Worm (Caenorhabditis elegans) whole organism, early embryonic: ENCODE results near the gene sym-1.
A peak's percentile ranks its signal among the peaks of the same experiment; 100 is the strongest.

ENCODE experiments used
- B0310.2 ChIP-seq: sonication (generic microtip); optimal IDR thresholded peaks from 2 replicates; lab custom pipeline; 2016; ENCODE audit warnings: mild to moderate bottlenecking, missing genetic modification characterization, missing compliant biosample characterization
- F13C5.2 ChIP-seq: sonication (generic microtip); optimal IDR thresholded peaks from 2 replicates; lab custom pipeline; 2017; ENCODE audit warnings: mild to moderate bottlenecking, missing genetic modification characterization, inconsistent platforms, missing compliant biosample characterization
- aly-1 ChIP-seq: sonication (generic microtip); optimal IDR thresholded peaks from 2 replicates; lab custom pipeline; 2016; ENCODE audit warnings: missing genetic modification characterization, missing compliant biosample characterization
- ama-1 ChIP-seq: fragments of 150-350 bp; optimal IDR thresholded peaks from 2 replicates; lab custom pipeline; 2014
- ceh-13 ChIP-seq: fragments of 200-800 bp; sonication (Bioruptor generic); optimal IDR thresholded peaks from 2 replicates; lab custom pipeline; 2018; ENCODE audit warnings: mild to moderate bottlenecking, missing genetic modification characterization, missing compliant biosample characterization
- ceh-36 ChIP-seq: sonication (generic microtip); optimal IDR thresholded peaks from 2 replicates; lab custom pipeline; 2016; ENCODE audit warnings: missing genetic modification characterization, inconsistent platforms, missing compliant biosample characterization
- ets-7 ChIP-seq: sonication (generic microtip); optimal IDR thresholded peaks from 2 replicates; lab custom pipeline; 2016; ENCODE audit warnings: missing genotype, missing genetic modification characterization, missing compliant biosample characterization
- flt-1 ChIP-seq: fragments of 200-800 bp; sonication (Bioruptor generic); IDR thresholded peaks from 2 replicates; pipeline ENCODE4 v1.3.6; 2022; ENCODE audit warnings: missing genetic modification characterization, missing compliant biosample characterization
- hmbx-1 ChIP-seq: sonication (generic microtip); optimal IDR thresholded peaks from 2 replicates; lab custom pipeline; 2016; ENCODE audit warnings: mild to moderate bottlenecking, missing genetic modification characterization, missing compliant biosample characterization
- hmg-4 ChIP-seq: fragments of 200-800 bp; sonication (Bioruptor generic); optimal IDR thresholded peaks from 2 replicates; lab custom pipeline; 2018; ENCODE audit warnings: mild to moderate bottlenecking, missing genetic modification characterization, missing compliant biosample characterization
- hnd-1 ChIP-seq: sonication (generic microtip); optimal IDR thresholded peaks from 2 replicates; lab custom pipeline; 2016; ENCODE audit warnings: missing genetic modification characterization, missing compliant biosample characterization
- pes-1 ChIP-seq: fragments of 200-800 bp; sonication (Bioruptor generic); IDR thresholded peaks from 2 replicates; pipeline ENCODE4 v1.3.6; 2022; ENCODE audit warnings: missing genetic modification reagents, missing genetic modification characterization, missing compliant biosample characterization
- scrt-1 ChIP-seq: fragments of 200-800 bp; sonication (Bioruptor generic); IDR thresholded peaks from 2 replicates; pipeline ENCODE4 v1.3.6; 2022; ENCODE audit warnings: missing genetic modification characterization, missing compliant biosample characterization
- sea-1 ChIP-seq: fragments of 200-800 bp; sonication (Bioruptor generic); conservative IDR thresholded peaks from 2 replicates; pipeline ENCODE4 v1.3.6; 2022; ENCODE audit warnings: missing genetic modification characterization, missing compliant biosample characterization
- tbx-11 ChIP-seq: fragments of 200-800 bp; sonication (Bioruptor generic); IDR thresholded peaks from 2 replicates; pipeline ENCODE4 v1.3.6; 2022; ENCODE audit warnings: missing genetic modification characterization, missing compliant biosample characterization
- tbx-37 ChIP-seq: fragments of 200-800 bp; sonication (Bioruptor generic); conservative IDR thresholded peaks from 2 replicates; pipeline ENCODE4 v1.3.6; 2022; ENCODE audit warnings: missing genetic modification reagents, missing genetic modification characterization, missing compliant biosample characterization
- tra-4 ChIP-seq: sonication (generic microtip); optimal IDR thresholded peaks from 2 replicates; lab custom pipeline; 2017; ENCODE audit warnings: missing genetic modification characterization, missing compliant biosample characterization

Gene sym-1

DNA sequence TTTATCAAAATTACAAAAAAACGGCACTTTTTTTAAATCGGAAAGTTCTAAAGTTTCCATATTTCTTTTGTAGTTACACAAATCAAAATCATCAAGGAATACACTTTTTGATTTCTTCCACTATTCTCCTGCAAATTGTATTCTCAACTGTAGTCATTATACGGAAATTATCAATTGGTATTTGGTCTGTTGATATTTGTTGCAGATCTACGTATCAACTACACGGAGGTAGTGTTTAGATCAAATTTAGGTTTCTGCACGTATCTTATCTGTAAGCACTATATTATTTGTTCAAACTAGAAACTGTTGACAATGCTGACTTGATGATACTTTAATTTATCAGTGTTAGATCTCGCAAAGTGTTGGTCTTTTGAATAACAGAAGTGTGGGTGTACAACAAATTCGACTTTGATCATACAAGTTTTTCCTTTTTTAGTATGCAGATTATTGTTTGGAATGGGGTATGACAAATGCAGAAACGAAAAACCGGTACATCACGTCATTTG lies 13.1 kb upstream of the sym-1 start:
- TF ChIP-seq hmbx-1 (tag; lab: Kevin White, UChicago) = no peak
- TF ChIP-seq hnd-1 (tag; lab: Kevin White, UChicago) = no peak
- TF ChIP-seq tbx-11 (GFP tag; lab: Robert Waterston, UW) = no peak
- no peak for TF ChIP-seq scrt-1
- TF ChIP-seq ceh-13 (GFP tag; lab: Kevin White, UChicago) = no peak
- no peak for TF ChIP-seq pes-1 (GFP tag; lab: Robert Waterston, UW)
- TF ChIP-seq hmg-4 (GFP tag; lab: Kevin White, UChicago) = no peak
- no peak for TF ChIP-seq ceh-36 (tag; lab: Kevin White, UChicago)
- no peak for TF ChIP-seq F13C5.2
- TF ChIP-seq flt-1 (GFP tag; lab: Robert Waterston, UW) = no peak
- TF ChIP-seq ama-1 (lab: Kevin White, UChicago) = no peak
- TF ChIP-seq sea-1 (GFP tag; lab: Robert Waterston, UW) = no peak
- no peak for TF ChIP-seq tra-4
- no peak for TF ChIP-seq ets-7 (tag; lab: Kevin White, UChicago)
- no peak for TF ChIP-seq B0310.2 (tag; lab: Kevin White, UChicago)
- no peak for TF ChIP-seq aly-1

- TF ChIP-seq hnd-1 (tag; lab: Kevin White, UChicago) (no peak), tbx-11 (GFP tag; lab: Robert Waterston, UW) (no peak), hmbx-1 (tag; lab: Kevin White, UChicago) (no peak), F13C5.2 (no peak), hmg-4 (GFP tag; lab: Kevin White, UChicago) (no peak), sea-1 (GFP tag; lab: Robert Waterston, UW) (no peak), tbx-37 (GFP tag; lab: Robert Waterston, UW) (no peak), aly-1 (no peak), flt-1 (GFP tag; lab: Robert Waterston, UW) (no peak), tra-4 (no peak), ceh-13 (GFP tag; lab: Kevin White, UChicago) (no peak), ama-1 (lab: Kevin White, UChicago) (no peak), pes-1 (GFP tag; lab: Robert Waterston, UW) (no peak), B0310.2 (tag; lab: Kevin White, UChicago) (no peak), scrt-1 (no peak), ets-7 (tag; lab: Kevin White, UChicago) (no peak), ceh-36 (tag; lab: Kevin White, UChicago) (no peak)
Measured at ce11 chrX:14571277-14571676, 10.1 kb upstream of the sym-1 start.

DNA sequence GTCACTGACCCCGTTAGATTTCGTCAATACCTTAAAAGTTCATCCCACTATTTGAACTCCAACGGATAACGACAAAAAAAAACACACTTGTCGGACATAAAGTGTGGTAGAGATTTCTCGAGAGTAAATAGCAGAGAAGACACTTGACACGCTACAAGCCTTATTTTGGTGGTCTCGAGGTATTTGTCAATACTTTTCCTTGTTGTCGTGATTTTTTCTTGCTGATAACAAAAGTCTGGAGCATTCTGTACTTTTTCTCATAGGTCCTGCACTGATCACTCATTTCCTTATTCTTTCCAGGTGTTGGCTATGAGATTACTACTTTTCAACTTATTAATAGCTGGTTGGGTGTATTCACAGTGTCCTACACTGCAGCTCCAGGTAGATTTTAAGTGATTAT lies 9.0 kb upstream of the sym-1 start, which contains the start of gene lron-1:
lron-1 (plus strand) TSS at position 301 of the 400 bp plus-strand sequence.
- TF ChIP-seq hnd-1 (tag; lab: Kevin White, UChicago) = no peak
- TF ChIP-seq ama-1 (lab: Kevin White, UChicago) = no peak
- TF ChIP-seq B0310.2 (tag; lab: Kevin White, UChicago) = no peak
- TF ChIP-seq flt-1 (GFP tag; lab: Robert Waterston, UW) = no peak
- TF ChIP-seq pes-1 (GFP tag; lab: Robert Waterston, UW) = no peak
- no peak for TF ChIP-seq ets-7 (tag; lab: Kevin White, UChicago)
- no peak for TF ChIP-seq tra-4
- no peak for TF ChIP-seq hmg-4 (GFP tag; lab: Kevin White, UChicago)
- no peak for TF ChIP-seq scrt-1
- TF ChIP-seq tbx-37 (GFP tag; lab: Robert Waterston, UW) = no peak
- no peak for TF ChIP-seq aly-1
- TF ChIP-seq tbx-11 (GFP tag; lab: Robert Waterston, UW) = no peak
- TF ChIP-seq hmbx-1 (tag; lab: Kevin White, UChicago) = no peak
- no peak for TF ChIP-seq ceh-36 (tag; lab: Kevin White, UChicago)
- TF ChIP-seq F13C5.2 = no peak

DNA sequence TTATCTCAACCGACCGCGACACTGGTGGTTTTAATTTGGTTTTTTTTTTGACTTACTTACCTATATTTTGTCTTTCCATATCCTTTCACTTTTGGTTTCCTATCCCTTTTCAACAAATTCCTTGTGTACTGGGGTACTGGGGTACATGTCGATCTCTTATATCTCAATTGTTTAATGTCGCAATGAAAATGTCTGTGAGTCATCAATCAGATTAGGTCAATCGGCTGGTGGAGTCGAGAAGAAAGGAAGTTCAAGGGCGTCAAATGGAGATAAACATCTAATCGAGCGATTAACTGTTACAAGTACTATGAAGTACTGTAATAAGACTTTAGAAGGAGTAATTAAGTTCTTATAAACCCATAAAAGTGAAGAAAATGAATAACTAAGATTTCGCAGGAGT lies 5.5 kb upstream of the sym-1 start:
- TF ChIP-seq B0310.2 (tag; lab: Kevin White, UChicago) (no peak), ceh-36 (tag; lab: Kevin White, UChicago) (no peak), tra-4 (no peak), flt-1 (GFP tag; lab: Robert Waterston, UW) (no peak), hnd-1 (tag; lab: Kevin White, UChicago) (no peak)

DNA sequence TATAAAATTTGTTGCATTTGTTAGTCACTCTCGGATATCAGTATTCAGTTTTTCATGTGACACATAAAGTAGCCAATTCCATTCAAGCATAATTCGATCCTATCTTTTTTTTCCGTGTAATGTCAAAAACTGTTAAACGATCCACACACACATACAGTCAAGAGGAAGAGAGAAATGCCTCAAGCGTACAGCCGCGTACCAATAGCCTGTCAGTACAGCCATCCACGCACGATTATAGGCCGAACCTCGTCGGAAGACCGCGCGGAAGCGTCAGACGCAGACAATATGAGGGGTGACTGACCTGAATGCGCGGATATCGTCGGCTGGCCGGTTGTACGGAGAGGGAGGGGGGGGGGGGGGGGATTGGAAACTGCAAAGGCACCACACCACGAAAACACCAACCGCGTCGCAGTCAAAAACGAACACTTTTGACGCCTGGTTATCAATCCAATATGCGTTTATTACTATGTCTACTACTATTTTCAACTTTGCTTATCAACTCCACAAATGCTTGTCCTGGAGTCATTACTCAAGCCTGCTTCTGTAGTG lies 3.8 kb upstream of the sym-1 start, which contains the start of gene let-4:
let-4 (plus strand) TSS at position 357 of the 549 bp plus-strand sequence.
- TF ChIP-seq hmg-4 (GFP tag; lab: Kevin White, UChicago) (peak; percentile 85), ceh-36 (tag; lab: Kevin White, UChicago) (peak; percentile 14), scrt-1 (no peak)

DNA sequence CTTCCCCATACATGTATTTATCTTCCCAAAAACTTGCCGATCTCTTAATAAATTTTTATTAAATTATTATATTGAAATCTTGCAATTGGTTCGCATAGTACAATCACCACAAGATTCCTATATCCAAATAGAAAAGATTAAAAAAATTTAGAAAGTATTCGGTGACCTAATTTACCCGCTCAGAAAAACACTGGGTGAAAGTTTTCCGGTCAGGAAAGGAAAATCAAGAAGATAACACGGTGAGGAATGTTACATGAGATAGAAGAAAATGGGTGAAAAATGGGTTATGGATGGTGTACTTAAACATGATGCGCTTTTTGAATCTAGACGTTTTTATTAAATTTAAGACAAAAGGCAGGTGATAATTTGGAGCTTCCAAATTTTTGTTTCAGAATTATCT lies 569 bp upstream of the sym-1 start:
- no peak for TF ChIP-seq aly-1
- TF ChIP-seq hmg-4 (GFP tag; lab: Kevin White, UChicago) = no peak
- no peak for TF ChIP-seq ama-1 (lab: Kevin White, UChicago)
- TF ChIP-seq B0310.2 (tag; lab: Kevin White, UChicago) = no peak
- TF ChIP-seq sea-1 (GFP tag; lab: Robert Waterston, UW) = no peak
- TF ChIP-seq tra-4 = no peak
- no peak for TF ChIP-seq scrt-1
- TF ChIP-seq ets-7 (tag; lab: Kevin White, UChicago) = no peak
- no peak for TF ChIP-seq ceh-36 (tag; lab: Kevin White, UChicago)
- TF ChIP-seq hnd-1 (tag; lab: Kevin White, UChicago) = no peak
- TF ChIP-seq F13C5.2 = no peak
- TF ChIP-seq tbx-11 (GFP tag; lab: Robert Waterston, UW) = no peak
- no peak for TF ChIP-seq hmbx-1 (tag; lab: Kevin White, UChicago)
- no peak for TF ChIP-seq pes-1 (GFP tag; lab: Robert Waterston, UW)
- TF ChIP-seq tbx-37 (GFP tag; lab: Robert Waterston, UW) = no peak
- no peak for TF ChIP-seq flt-1 (GFP tag; lab: Robert Waterston, UW)
- no peak for TF ChIP-seq ceh-13 (GFP tag; lab: Kevin White, UChicago)

DNA sequence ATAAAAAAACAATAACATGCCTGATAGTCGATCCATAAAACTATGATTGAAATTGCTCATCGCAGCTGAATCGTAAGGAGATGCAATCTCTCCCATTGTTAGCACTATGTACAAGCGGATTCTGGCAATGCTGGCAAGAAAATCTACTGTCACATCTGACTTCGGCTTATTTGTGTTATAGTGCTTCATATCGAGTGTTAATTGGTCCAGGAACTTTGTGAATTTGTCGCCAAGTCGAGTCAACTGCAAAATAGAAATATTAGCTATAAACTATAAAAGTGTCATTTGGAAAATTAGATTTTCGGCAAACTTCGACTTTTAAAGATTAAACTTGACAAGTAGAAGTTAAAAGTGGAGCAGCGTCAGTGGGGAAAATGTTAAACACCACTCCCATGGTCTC lies 2.9 kb downstream of the sym-1 start:
- TF ChIP-seq tra-4 (no peak), F13C5.2 (no peak), pes-1 (GFP tag; lab: Robert Waterston, UW) (no peak), hnd-1 (tag; lab: Kevin White, UChicago) (no peak)
